Fruit fly (Drosophila melanogaster): ENCODE results near the gene TTLL1B.

The TTLL1B gene

DNA sequence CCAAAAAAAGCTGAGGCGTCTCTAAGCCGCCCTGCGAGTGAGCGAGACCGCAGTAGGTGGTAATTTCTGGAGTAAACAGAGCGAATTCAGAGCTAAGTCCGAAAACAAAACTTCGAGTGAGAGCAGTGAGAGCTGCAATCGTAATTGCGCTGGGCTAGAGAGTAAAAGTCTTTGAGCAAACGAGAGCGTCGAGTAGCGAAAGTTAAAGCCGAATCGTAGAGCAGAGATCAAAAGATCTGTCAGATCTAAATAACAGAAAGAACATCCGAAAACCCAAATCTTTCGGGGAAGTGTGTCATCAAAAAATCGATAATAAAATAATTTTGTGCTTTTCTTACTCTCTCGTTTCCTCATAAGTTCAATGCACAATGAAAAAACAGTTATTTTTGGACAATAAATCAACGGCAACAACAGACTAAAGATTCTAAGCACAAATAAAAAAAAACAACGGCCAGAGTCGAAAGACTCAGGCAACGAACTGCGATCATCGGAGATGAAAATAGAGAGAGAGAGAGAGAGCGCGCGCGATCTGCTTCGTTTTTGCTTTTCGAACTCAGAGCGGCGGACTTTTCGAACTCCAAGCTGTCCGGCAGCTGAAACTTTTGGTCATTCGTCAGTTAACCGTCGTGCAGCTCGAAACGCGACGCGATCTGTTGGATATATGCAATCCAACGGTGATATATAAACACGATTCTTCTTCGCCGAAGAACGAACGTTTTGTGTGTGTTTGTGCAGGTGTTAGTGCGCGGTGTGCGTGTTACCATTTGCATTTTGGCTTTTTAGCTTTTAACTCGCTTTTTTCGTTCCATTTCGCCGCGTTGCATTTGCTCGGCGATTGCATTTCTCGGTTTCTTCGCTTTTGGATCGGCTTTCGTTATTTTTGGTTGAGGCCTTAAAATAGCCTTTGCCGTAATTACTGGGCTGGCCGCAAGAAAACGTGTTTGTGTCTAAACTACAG lies 44.4 kb downstream of the TTLL1B start, which contains the start of gene RhoGEF64C (continued):
- TF ChIP-seq D (optimal IDR thresholded peaks at IDR 0.05) (no peak), D (GFP tag; optimal IDR thresholded peaks at IDR 0.05) (no peak), CG32532 (GFP tag; IDR thresholded peaks at IDR 0.05) (no peak), seq (GFP tag; IDR thresholded peaks at IDR 0.05) (no peak), amos (GFP tag; IDR thresholded peaks at IDR 0.05; ENCODE audit: partially characterized antibody) (peak; percentile 11; the same call in 1 of the 2 replicates), CG11504 (tag; optimal IDR thresholded peaks at IDR 0.05) (no peak), CG3407 (GFP tag; optimal IDR thresholded peaks at IDR 0.05) (no peak), Lhr (GFP tag; optimal IDR thresholded peaks at IDR 0.05) (no peak), ftz-f1 (GFP tag; optimal IDR thresholded peaks at IDR 0.05) (no peak), usp (GFP tag; optimal IDR thresholded peaks at IDR 0.05) (no peak), tin (GFP tag; optimal IDR thresholded peaks at IDR 0.05) (no peak), caup (GFP tag; optimal IDR thresholded peaks at IDR 0.05; ENCODE audit: severe bottlenecking) (no peak), Sox102F (GFP tag; optimal IDR thresholded peaks at IDR 0.05) (no peak)

dm6 chr3L:4694823-4695222 lies 46.7 kb downstream of the TTLL1B start, which contains the start of gene CG15876:
Gene CG15876, minus strand, starts transcription at chr3L:4694845.
- TF ChIP-seq gem (tag; optimal IDR thresholded peaks at IDR 0.05) (no peak), Gsc (GFP tag; IDR thresholded peaks at IDR 0.05) (no peak), cad (GFP tag; optimal IDR thresholded peaks at IDR 0.05) (peak; percentile 66), hb (GFP tag; IDR thresholded peaks at IDR 0.05; ENCODE audit: partially characterized antibody) (no peak), CG17612 (GFP tag; IDR thresholded peaks at IDR 0.05) (no peak), knrl (GFP tag; IDR thresholded peaks at IDR 0.05; ENCODE audit: partially characterized antibody) (no peak), run (tag; optimal IDR thresholded peaks at IDR 0.05) (no peak), CG5953 (GFP tag; IDR thresholded peaks at IDR 0.05) (no peak), Hmx (GFP tag; optimal IDR thresholded peaks at IDR 0.05) (no peak), H15 (GFP tag; IDR thresholded peaks at IDR 0.05) (no peak), CG4360 (GFP tag; IDR thresholded peaks at IDR 0.05) (no peak), chinmo (GFP tag; IDR thresholded peaks at IDR 0.05; ENCODE audit: partially characterized antibody) (no peak), pfk (GFP tag; optimal IDR thresholded peaks at IDR 0.05) (no peak), B-H2 (GFP tag; optimal IDR thresholded peaks at IDR 0.05) (no peak), zen (tag; optimal IDR thresholded peaks at IDR 0.05) (peak; percentile 76), ab (GFP tag; optimal IDR thresholded peaks at IDR 0.05) (no peak), Adf1 (GFP tag; IDR thresholded peaks at IDR 0.05) (no peak), sd (tag; optimal IDR thresholded peaks at IDR 0.05) (no peak), CG15479 (GFP tag; optimal IDR thresholded peaks at IDR 0.05) (peak; percentile 97), CG2120 (GFP tag; optimal IDR thresholded peaks at IDR 0.05) (no peak), CG12236 (GFP tag; optimal IDR thresholded peaks at IDR 0.05) (no peak), Fer1 (GFP tag; optimal IDR thresholded peaks at IDR 0.05) (no peak), tll (GFP tag; optimal IDR thresholded peaks at IDR 0.05) (peak in 1 of 2 experiments; percentile 97), sim (GFP tag; IDR thresholded peaks at IDR 0.05) (no peak), NfI (GFP tag; optimal IDR thresholded peaks at IDR 0.05) (no peak), Max (GFP tag; optimal IDR thresholded peaks at IDR 0.05) (no peak), CG3838 (GFP tag; optimal IDR thresholded peaks at IDR 0.05) (no peak), CG31441 (GFP tag; IDR thresholded peaks at IDR 0.05) (no peak), disco-r (GFP tag; optimal IDR thresholded peaks at IDR 0.05) (no peak), Ravus (GFP tag; IDR thresholded peaks at IDR 0.05) (no peak), CG17328 (GFP tag; IDR thresholded peaks at IDR 0.05) (no peak), sens (GFP tag) (peak; percentile 61)

All from whole organism, embryonic.